Worm (Caenorhabditis elegans) whole organism, dauer: ENCODE data around the gene C30G7.4.

Experiments
- unc-62 ChIP-seq: sonication (generic microtip); optimal IDR thresholded peaks from 2 replicates; lab custom pipeline; 2017; ENCODE audit warnings: missing biosample characterization, missing genetic modification reagents, missing genetic modification characterization

C30G7.4 gene

DNA sequence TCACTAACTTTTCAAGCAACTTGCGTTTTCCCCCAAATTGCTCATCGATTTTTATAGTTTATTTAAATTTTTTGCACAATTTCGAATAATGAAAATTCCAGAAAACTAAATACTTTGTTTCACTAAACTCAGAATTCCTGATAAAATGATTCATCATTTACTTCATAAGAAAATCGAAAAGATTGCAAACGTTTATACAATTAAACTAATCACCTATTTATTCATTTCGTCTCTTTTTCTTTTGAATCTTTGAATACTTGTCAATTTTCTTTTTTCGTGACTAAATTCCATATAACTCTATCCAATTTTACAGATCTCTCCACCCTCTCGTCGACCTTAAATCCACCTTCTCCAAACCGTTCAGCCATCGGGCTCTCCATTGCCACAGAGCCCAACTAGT lies 10.3 kb downstream of the C30G7.4 start, which contains the start of gene C30G7.2:
Gene C30G7.2 (plus strand): TSS at position 301 of the 400 bp plus-strand sequence.
- no peak for TF ChIP-seq unc-62 (GFP tag; lab: Kevin White, UChicago)

DNA sequence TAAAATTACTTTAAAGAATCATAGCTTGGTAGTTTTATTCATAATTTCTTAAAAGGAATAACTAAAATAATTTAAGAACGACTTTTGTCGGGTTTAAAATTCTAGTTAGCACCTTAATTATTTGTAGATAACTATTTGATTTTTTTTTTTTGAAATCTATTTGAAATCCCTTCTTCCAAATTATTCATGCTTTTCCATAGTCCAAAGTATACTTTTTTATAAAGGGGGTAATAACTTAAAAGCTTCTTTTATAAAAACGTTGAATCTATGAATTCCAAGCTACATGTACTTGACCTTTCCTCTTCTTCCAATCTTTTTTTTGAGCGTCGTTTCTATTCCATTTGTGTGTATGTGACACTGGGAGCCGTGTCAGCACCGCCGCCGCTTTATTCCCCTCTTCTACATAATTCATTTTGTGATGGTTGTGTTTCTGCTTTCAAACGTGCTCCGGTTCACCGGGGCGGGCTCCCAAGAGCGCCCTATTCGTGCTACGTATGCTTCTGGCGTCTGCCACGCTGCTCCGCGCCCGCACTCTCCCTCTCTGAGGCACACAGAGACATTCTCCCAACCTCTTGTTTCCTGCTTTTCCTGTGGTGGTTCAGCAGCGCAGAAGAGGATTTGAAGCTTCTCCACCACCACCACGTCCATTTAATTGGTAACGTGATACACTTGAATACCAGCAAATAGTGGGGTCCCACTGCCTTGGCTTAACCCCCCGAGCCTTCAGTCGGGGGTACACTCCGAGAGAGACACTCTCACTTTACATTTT lies 13.3 kb downstream of the C30G7.4 start:
- TF ChIP-seq unc-62 (GFP tag; lab: Kevin White, UChicago), result no peak

DNA sequence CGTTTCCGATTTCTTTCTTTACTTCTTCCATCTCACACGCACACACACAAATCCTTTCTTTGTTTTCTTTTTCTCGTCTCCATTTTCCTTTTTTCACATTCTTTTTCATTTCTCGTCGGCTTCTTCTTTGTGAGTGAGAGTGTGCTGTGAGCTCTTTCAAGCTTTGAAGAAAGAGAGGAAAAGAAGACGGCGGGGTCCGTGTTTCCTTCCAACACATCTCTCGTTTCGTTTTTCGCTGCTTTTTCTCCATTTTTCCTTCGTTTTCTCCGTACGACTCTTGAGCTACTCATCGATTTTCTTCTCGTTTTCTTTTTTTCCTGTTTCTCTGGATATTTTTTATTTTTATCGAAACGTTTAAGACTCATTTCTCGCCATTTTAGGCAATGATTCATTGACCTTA lies 16.8 kb downstream of the C30G7.4 start:
- TF ChIP-seq unc-62 (GFP tag; lab: Kevin White, UChicago), result no peak

DNA sequence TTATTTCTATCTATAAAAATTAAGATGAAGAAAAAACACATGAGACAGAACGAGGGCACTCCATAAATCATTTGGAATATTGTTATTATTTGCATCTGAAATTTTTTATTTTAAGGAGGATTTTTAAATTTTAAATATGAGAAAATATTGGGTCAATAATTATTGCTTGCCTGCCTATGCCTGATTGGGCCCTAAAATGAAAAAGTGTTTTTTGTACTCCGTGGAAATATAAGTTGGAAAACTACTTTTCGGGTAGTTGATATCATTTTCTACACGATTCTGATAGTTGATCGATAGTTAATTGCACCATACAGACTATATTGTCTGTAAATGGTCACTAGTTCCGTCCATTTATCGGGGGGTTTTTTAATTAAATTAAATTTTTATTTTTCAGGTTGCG lies 18.7 kb downstream of the C30G7.4 start, which contains the start of gene srg-55:
Gene srg-55 (minus strand): TSS at position 101 of the 400 bp plus-strand sequence.
- TF ChIP-seq unc-62 (GFP tag; lab: Kevin White, UChicago), result no peak

DNA sequence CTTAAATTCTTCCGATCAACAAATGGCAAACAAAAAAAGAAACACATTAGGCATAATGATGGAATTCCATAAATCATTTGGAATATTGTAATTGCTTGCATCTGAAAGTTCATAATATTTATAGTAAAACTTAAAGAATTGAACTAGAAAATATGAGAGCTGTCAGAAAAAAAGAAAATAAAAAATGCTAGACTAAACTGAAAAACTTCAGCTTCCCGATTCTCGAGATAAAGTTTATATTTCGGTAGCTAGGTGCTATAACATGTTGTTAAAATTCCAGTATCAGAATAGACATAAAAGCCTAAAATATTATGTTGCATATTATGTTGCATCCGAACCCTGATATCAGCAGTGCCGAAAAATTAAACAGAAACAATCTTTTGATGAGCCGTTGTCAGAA lies 22.8 kb downstream of the C30G7.4 start, which contains the start of gene srg-54:
Gene srg-54 (minus strand): TSS at position 101 of the 400 bp plus-strand sequence.
- TF ChIP-seq unc-62 (GFP tag; lab: Kevin White, UChicago), result no peak

DNA sequence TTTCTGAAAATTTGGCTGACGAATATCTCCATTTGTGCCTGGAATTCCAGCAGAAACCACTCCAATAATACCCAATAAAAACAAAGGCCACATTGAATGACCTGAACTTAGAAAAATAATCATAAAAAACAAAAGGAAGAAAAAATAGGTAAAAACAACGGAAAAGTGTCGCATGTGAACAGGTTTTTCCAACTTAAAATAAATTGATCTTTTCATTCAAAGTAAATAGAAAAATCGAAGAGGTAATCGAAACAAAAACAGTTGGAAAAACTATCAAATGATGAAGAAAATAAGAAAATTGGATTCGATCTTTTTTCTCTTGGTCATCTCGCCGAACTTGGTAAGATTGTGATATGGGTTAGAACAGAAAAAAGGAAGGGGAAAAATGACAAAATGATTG lies 25.4 kb downstream of the C30G7.4 start, which contains the start of gene zmp-4:
Gene zmp-4 (minus strand): TSS at position 101 of the 400 bp plus-strand sequence.
- no peak for TF ChIP-seq unc-62 (GFP tag; lab: Kevin White, UChicago)

DNA sequence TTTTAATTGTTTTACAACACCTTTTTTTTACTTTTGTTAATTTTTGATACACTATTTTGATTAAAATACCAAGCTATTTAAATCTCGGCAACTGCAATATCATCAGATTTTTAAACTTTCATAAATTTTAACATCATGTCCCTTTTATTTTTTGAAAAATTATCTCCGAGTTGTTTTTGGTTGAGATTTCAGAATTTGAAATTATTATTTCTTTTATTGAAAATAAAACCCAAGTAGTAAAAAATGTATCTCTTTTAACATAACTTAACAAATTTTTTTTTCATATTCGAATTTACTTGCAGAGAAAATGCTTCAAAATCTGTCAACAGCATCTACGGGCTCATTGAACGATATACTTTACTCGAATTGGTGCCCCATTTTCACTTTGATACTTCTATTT lies 31.3 kb downstream of the C30G7.4 start, which contains the start of gene H12D21.11:
Gene H12D21.11 (plus strand): TSS at position 301 of the 400 bp plus-strand sequence.
- TF ChIP-seq unc-62 (GFP tag; lab: Kevin White, UChicago), result no peak

DNA sequence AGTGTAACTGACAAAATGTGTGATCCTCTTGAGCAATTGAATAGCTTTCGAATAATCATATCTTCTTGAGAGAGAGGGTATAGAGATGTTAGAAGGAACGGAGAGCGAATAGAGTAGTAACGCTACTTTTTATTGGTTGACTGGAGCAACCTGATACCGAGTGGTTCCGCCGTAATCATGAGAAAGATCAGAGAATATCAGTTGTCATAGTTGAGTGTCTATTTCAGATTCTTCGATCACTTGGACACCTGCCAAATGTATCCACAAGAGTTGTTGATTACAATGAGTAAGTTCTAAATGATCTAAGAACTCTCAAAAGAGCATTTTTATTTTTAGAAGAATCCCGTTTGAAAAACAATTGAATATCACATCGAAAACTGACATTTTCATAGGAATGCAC lies 36.2 kb downstream of the C30G7.4 start:
- no peak for TF ChIP-seq unc-62 (GFP tag; lab: Kevin White, UChicago)

DNA sequence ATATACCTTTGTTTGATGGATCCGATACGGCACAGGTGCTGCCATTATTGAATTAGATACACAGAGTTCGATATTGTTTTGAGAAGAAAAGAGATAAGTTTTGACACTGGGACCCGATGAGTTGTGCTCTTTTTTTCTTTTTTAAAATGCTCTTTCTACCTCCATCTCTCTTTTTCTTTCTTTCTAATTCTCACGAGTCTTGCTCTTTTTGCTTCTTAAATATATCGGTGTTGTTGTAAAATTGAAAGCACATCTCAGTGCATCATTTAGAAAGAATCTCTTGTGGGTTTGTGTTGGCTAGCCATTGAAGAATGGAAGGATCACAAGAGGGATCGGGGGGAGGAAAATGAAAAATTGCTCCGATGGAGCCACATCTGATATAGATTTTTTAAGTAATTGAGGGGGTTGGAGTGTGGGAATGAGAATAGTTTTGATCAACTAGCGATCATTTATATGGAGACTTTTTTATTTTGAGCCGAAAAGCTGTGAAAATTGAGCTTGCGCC lies 37.5 kb downstream of the C30G7.4 start, which contains the start of gene H12D21.9:
Gene H12D21.9 (minus strand): TSS at position 148 of the 505 bp plus-strand sequence.
- TF ChIP-seq unc-62 (GFP tag; lab: Kevin White, UChicago), result no peak

DNA sequence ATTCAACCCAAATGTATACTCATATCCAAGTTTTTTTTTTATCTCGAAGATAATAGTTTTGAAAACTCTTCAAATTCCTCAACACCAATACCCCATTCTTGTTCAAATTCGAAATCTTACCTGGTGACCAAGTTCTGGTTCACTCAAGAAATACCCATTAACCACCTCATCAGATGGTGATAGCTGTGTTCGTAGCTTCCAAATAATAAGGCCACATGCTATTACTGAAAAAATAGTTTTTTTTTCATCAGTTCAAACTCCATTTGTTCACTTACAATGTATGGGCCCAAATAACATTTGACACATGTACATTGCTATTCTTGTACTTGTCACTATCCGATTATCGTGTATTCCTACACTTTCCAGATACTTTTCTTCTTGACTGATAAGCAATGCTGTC lies 39.5 kb downstream of the C30G7.4 start:
- TF ChIP-seq unc-62 (GFP tag; lab: Kevin White, UChicago), result no peak

DNA sequence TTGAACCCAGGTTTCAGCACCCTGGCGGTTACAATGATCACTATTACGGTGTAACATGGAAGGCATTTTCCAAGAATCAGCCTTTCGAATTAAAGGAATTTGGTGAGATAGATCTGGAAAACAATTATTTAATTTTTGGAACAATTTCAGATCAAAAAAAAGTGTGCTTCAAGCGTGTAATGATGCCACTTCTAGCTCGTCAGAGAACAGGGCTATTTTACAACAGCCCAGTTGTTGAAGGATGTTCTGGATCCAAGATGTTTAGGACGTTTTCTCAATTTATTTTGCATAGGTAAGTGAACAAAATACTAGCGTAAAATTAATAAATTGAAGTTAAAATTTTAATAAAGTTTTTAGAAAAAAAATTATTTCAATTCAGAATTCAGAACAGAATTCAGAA lies 46.0 kb downstream of the C30G7.4 start:
- no peak for TF ChIP-seq unc-62 (GFP tag; lab: Kevin White, UChicago)

DNA sequence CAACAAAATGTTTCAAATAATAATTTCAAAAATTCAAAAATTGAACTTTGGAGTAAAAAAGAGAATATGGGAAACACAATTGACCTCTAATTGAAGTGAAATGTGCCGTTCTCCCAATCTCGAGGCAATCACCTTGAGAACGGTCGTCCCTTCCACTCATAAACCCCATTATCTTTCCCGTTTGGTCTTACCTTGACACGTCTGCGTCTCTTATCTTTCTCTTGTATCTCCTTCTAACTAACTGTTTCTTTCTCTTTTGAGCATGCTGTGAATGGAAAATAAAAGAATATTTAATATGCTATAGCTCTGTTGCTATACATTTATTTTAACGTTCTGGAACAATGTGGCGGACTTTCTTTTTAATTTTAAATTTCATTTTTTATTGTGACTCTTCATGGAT lies 47.4 kb downstream of the C30G7.4 start, which contains the start of gene H12D21.10:
Gene H12D21.10 (plus strand): TSS at position 260 of the 400 bp plus-strand sequence.
- no peak for TF ChIP-seq unc-62 (GFP tag; lab: Kevin White, UChicago)

DNA sequence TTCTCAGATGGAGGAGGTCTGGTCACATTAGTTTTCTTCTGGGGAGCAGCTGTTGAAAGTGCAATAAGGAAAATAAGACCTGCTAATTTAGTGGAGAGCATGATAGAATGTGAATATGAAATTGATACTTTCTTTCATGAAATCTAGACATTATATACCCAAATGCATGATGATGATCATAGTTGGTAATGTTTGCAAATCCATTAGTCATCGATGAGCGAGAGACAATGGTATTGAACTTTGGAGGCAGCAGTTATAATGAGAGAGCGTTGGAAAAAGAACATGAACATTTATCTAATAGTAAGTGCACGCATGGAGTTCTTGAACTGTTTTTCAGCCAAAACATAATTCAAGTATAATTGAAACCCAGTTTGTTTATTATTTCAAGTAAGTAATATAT lies 49.2 kb downstream of the C30G7.4 start, which contains the start of gene H12D21.6:
Gene H12D21.6 (minus strand): TSS at position 101 of the 400 bp plus-strand sequence.
- no peak for TF ChIP-seq unc-62 (GFP tag; lab: Kevin White, UChicago)
